Worm (Caenorhabditis elegans) whole organism, L1 larva: Measurements from ENCODE around the gene dph-5.

Experiments used
- lin-13 ChIP-seq: fragments of 150-350 bp; optimal IDR thresholded peaks from 2 replicates; lab custom pipeline; 2014; ENCODE audit warnings: missing biosample characterization, missing genetic modification reagents, missing genetic modification characterization
- mef-2 ChIP-seq: fragments of 150-350 bp; optimal IDR thresholded peaks from 2 replicates; lab custom pipeline; 2014; ENCODE audit warnings: missing biosample characterization, missing genetic modification characterization
- nhr-11 ChIP-seq: fragments of 150-350 bp; optimal IDR thresholded peaks from 2 replicates; lab custom pipeline; 2014; ENCODE audit warnings: missing biosample characterization, missing genetic modification characterization
- pqm-1 ChIP-seq: sonication (generic microtip); optimal IDR thresholded peaks from 3 replicates; lab custom pipeline; 2017; ENCODE audit warnings: missing biosample characterization, missing genetic modification characterization
- unc-86 ChIP-seq: sonication (generic microtip); optimal IDR thresholded peaks from 2 replicates; lab custom pipeline; 2016; ENCODE audit warnings: missing genetic modification characterization, missing compliant biosample characterization

- no peak for TF ChIP-seq mef-2
- TF ChIP-seq nhr-11 (tag; lab: Kevin White, UChicago), result no peak
- no peak for TF ChIP-seq lin-13 (GFP tag; lab: Kevin White, UChicago)
- no peak for TF ChIP-seq unc-86 (tag; lab: Kevin White, UChicago)
- TF ChIP-seq pqm-1, result no peak
These were observed at the start of gene dph-5 for ce11 chrII:11349892-11350291.
